Fruit fly (Drosophila melanogaster): ENCODE results near the gene GAA1.

The GAA1 gene

DNA sequence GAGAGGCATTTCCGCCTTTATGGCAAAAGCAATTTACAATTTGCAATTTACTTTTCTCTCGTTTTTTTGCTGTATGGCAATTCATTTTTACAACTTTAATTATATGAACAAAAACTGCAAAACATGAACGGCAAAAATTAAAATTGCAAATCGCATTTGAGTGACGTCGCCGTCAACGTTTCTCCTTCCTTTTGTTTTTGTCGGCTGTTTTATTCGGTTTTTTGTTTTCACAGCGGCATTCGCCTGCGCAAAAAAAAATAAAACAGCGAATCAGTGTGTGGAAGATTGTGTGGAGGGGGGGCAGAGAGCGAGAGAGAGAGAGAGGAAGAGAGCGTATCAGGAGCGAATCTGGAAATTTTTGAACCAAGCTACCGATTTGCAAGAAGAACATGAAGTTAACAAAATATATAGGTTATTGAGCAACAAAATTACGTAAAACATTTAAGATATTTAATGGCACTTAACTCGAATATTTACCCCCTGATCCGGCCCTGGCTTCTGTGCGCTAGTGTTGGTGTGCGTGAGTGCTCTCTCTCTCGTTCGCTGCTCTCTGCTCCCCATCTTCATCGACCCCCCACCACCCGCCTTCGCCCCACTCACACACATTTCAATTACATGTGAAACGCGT is 45.5 kb upstream of the GAA1 start (continued):
- TF ChIP-seq CG32532 (GFP tag; IDR thresholded peaks at IDR 0.05) (peak; percentile 100), CG18011 (GFP tag; optimal IDR thresholded peaks at IDR 0.05) (peak; percentile 90), zfh1 (GFP tag; IDR thresholded peaks at IDR 0.05) (peak; percentile 99), CG17912 (GFP tag; optimal IDR thresholded peaks at IDR 0.05) (peak; percentile 89)

DNA sequence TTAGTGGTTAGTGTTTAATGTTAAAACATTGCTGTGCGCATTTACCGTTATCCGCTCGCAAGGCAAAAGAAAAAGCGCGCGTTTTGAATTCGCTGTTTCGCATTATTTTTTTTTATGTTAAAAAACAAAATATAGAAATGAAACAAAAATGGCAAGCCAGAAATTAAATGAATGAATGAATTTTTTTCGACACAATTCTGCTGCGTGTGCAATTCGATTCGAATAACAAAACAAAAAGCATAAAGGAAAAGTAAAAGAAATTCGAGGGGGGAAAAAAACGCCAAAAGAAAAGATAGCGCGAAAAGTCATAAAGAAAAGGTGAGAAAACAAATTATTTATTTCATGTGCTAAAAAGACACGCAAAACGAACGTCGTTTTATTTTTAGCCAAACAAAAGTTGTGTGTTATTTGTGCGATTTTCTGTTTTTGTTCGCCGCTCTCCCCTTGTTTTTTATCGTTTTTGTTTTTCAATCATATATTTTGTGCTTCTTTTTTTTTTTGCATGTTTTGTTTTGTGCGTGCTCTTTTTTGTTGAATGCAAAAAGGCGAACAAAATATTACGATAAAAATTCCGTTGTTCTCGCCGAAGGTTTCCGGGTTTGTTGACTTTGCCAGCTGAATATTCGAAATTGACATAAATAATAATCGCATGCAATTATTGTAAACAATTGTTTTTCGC is 44.3 kb upstream of the GAA1 start:
- peak; percentile 4 for TF ChIP-seq nom (GFP tag; optimal IDR thresholded peaks at IDR 0.05)
- TF ChIP-seq Atf6 (GFP tag; IDR thresholded peaks at IDR 0.05), result peak; percentile 20; the same call in 1 of the 2 replicates
- no peak for TF ChIP-seq CG3163 (GFP tag; optimal IDR thresholded peaks at IDR 0.05)
- TF ChIP-seq Ets65A (GFP tag), result peak; percentile 33

DNA sequence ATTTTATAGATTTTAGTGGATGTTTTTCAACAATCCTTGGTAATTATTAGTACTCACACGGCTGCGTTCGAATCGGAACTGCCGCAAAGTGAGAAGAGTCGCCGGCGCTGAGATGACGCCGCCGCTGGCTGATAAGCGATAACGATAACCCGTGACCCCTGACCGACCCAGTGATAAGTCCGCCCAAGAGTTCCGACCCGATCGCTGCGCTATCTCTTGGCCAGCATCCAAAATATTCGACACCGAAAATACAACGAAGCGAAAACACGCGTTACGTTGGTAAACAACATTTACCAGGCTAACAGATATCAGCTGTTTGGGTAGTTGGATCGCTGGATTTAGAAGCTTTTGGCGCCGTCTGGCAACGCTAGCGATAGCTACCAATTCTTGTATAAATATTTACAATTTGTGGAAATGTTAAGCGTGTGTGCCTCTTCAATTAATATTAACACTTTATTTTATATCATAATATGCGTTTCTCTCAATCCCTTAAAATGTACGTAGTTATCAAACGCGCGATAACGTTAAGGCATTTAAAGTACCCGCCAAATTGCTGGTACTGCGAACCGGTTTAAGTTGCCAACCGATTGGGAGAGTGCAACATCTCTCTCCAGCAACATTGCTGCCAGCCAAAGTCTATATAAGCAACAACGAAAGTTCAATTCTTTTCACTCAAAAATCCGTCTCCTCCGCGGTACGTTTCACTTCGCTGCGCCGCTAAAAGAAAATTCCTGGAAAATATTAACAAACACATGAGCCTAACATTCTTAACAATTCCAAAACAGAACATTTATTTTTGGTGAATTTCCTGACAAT is 43.5 kb upstream of the GAA1 start, which contains the start of the genes Shmt and CG3726:
Gene Shmt, minus strand, starts transcription at position 304 of the 816 bp plus-strand sequence.
Gene CG3726, plus strand, starts transcription at position 604 of the 816 bp plus-strand sequence.
- TF ChIP-seq amos (GFP tag; IDR thresholded peaks at IDR 0.05; ENCODE audit: partially characterized antibody) (peak; percentile 37; the same call in 1 of the 2 replicates), Nf-YC (tag; optimal IDR thresholded peaks at IDR 0.05) (peak; percentile 3), p53 (GFP tag; optimal IDR thresholded peaks at IDR 0.05) (no peak), bbx (GFP tag; IDR thresholded peaks at IDR 0.05; ENCODE audit: partially characterized antibody) (peak; percentile 19; the same call in 1 of the 2 replicates), CG12236 (GFP tag; optimal IDR thresholded peaks at IDR 0.05) (peak; percentile 26), CG2116 (GFP tag; optimal IDR thresholded peaks at IDR 0.05) (peak; percentile 43), grau (tag; optimal IDR thresholded peaks at IDR 0.05) (peak; percentile 11), E2f2 (GFP tag; IDR thresholded peaks at IDR 0.05) (peak; percentile 84), Dek (tag; optimal IDR thresholded peaks at IDR 0.05) (no peak), CG13296 (GFP tag; optimal IDR thresholded peaks at IDR 0.05) (peak; percentile 43), CG31224 (GFP tag; IDR thresholded peaks at IDR 0.05) (no peak), trem (tag; optimal IDR thresholded peaks at IDR 0.05) (peak; percentile 1), toy (GFP tag; IDR thresholded peaks at IDR 0.05) (no peak), CG2889 (GFP tag; IDR thresholded peaks at IDR 0.05) (no peak), CG13624 (GFP tag; optimal IDR thresholded peaks at IDR 0.05) (no peak), Trl (optimal IDR thresholded peaks at IDR 0.05) (peak; percentile 29 to 30), Trl (GFP tag; optimal IDR thresholded peaks at IDR 0.05) (no peak), Hr78 (GFP tag; optimal IDR thresholded peaks at IDR 0.05) (peak in 1 of 2 experiments; percentile 98), CG12769 (tag; optimal IDR thresholded peaks at IDR 0.05) (peak; percentile 49), CG1603 (tag; optimal IDR thresholded peaks at IDR 0.05) (peak; percentile 0), CG15269 (tag; optimal IDR thresholded peaks at IDR 0.05) (peak; percentile 8), gce (GFP tag; IDR thresholded peaks at IDR 0.05) (0 out of 3 replicates have a peak, but pooled peaks have one; percentile 9), BEAF-32 (GFP tag; optimal IDR thresholded peaks at IDR 0.05) (peak; percentile 45), CG4360 (GFP tag; IDR thresholded peaks at IDR 0.05) (no peak), CG1832 (GFP tag; optimal IDR thresholded peaks at IDR 0.05) (no peak), wek (GFP tag; optimal IDR thresholded peaks at IDR 0.05) (no peak), CG12219 (GFP tag; optimal IDR thresholded peaks at IDR 0.05) (peak; percentile 10), Fer1 (GFP tag; optimal IDR thresholded peaks at IDR 0.05) (peak; percentile 42), stc (GFP tag; IDR thresholded peaks at IDR 0.05) (no peak), her (GFP tag; optimal IDR thresholded peaks at IDR 0.05) (peak; percentile 37), CG2678 (tag; optimal IDR thresholded peaks at IDR 0.05) (peak; percentile 10), CG34224 (GFP tag; IDR thresholded peaks at IDR 0.05; ENCODE audit: partially characterized antibody) (no peak), nom (GFP tag; optimal IDR thresholded peaks at IDR 0.05) (peak; percentile 57), sd (tag; optimal IDR thresholded peaks at IDR 0.05) (peak; percentile 23), CG8290 (GFP tag; optimal IDR thresholded peaks at IDR 0.05) (no peak), CG8290 (tag; optimal IDR thresholded peaks at IDR 0.05) (peak in 1 of 2 experiments; percentile 40)

All from whole organism, embryonic.